Worm (Caenorhabditis elegans): Measurements from ENCODE around the gene pezo-1.

The pezo-1 gene

DNA sequence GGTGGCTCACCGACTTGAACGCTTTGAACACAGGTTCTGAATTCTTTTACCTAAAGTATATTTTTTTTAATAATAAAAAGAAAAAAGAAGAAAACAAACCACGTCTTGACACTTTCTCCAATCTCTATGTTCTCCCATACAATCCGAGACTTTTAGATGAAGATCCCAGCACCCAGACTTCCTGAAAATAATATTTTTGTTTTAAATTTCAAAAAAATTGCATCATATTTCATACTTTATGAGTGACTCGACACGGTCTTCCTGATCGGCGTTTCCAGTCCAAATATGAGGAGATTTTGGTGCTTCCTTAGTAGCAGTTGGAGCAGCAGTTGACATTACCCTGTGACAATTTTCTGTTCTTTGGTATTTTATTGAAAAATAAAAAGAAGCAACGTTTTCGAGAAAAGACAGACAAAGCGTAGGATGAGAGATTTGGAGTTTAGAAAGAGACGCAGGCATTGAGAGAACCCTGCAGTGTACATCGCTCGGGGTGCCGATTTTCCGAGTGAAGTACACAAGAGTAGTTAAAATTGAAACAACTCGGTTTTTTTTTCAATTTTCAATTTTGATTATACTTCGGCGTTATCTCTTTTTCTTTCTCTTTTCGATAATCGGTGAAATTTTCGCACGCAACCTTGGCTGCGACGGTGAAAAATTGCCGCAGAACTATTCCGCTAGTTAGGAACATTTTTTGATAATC is 30.6 kb downstream of the pezo-1 start, which contains the start of the genes coa-4 and T20D3.14 (continued):
- TF ChIP-seq dmd-6 (GFP tag; IDR thresholded peaks at IDR 0.05) (peak; percentile 75), ceh-44 (GFP tag; IDR thresholded peaks at IDR 0.05) (no peak), Y105C5A.15 (GFP tag; IDR thresholded peaks at IDR 0.05) (no peak), D1046.2 (GFP tag; IDR thresholded peaks at IDR 0.05) (no peak), zfp-3 (GFP tag; conservative IDR thresholded peaks at IDR 0.05) (no peak), ceh-28 (tag; optimal IDR thresholded peaks at IDR 0.05) (no peak), nhr-28 (tag; optimal IDR thresholded peaks at IDR 0.05) (peak; percentile 27), mxl-3 (GFP tag; optimal IDR thresholded peaks at IDR 0.05) (no peak), dve-1 (tag; optimal IDR thresholded peaks at IDR 0.05; ENCODE audit: insufficient read depth) (peak; percentile 69), hmg-1.1 (GFP tag; IDR thresholded peaks at IDR 0.05) (0 out of 2 replicates have a peak, but pooled peaks have one; percentile 40), lin-1 (GFP tag; IDR thresholded peaks at IDR 0.05) (peak; percentile 49; the same call in 1 of the 2 replicates), dpl-1 (GFP tag; optimal IDR thresholded peaks at IDR 0.05) (peak; percentile 35), nhr-48 (tag; optimal IDR thresholded peaks at IDR 0.05) (no peak), spr-1 (tag; optimal IDR thresholded peaks at IDR 0.05) (no peak), ces-1 (GFP tag; optimal IDR thresholded peaks at IDR 0.05) (no peak), daf-16 (GFP tag; optimal IDR thresholded peaks at IDR 0.05) (no peak), daf-16 (tag; optimal IDR thresholded peaks at IDR 0.05) (peak; percentile 64), nhr-42 (GFP tag; IDR thresholded peaks at IDR 0.05) (no peak), lin-15B (tag; optimal IDR thresholded peaks at IDR 0.05) (no peak), nhr-11 (tag; optimal IDR thresholded peaks at IDR 0.05) (no peak), nhr-111 (GFP tag; optimal IDR thresholded peaks at IDR 0.05) (no peak), lim-7 (GFP tag; IDR thresholded peaks at IDR 0.05) (no peak), pha-4 (GFP tag; IDR thresholded peaks at IDR 0.05) (no peak), pha-4 (tag; optimal IDR thresholded peaks at IDR 0.05) (peak; percentile 40), madf-9 (GFP tag; conservative IDR thresholded peaks at IDR 0.05) (no peak), ceh-20 (GFP tag; IDR thresholded peaks at IDR 0.05) (0 out of 2 replicates have a peak, but pooled peaks have one; percentile 8), aly-2 (tag; optimal IDR thresholded peaks at IDR 0.05) (no peak), skn-1 (tag; optimal IDR thresholded peaks at IDR 0.05) (no peak), snpc-4 (tag; optimal IDR thresholded peaks at IDR 0.05) (no peak), ZK546.5 (tag; optimal IDR thresholded peaks at IDR 0.05) (no peak), nhr-76 (tag; optimal IDR thresholded peaks at IDR 0.05) (no peak), dmd-8 (GFP tag; IDR thresholded peaks at IDR 0.05) (no peak), Y5F2A.4 (GFP tag; optimal IDR thresholded peaks at IDR 0.05) (no peak), zfp-2 (tag; optimal IDR thresholded peaks at IDR 0.05) (no peak), T26A8.4 (GFP tag; IDR thresholded peaks at IDR 0.05) (no peak), hif-1 (tag; optimal IDR thresholded peaks at IDR 0.05) (no peak), F37D6.2 (tag; optimal IDR thresholded peaks at IDR 0.05) (no peak), lsy-2 (tag; optimal IDR thresholded peaks at IDR 0.05) (peak in 1 of 2 experiments; percentile 57), gei-8 (GFP tag; optimal IDR thresholded peaks at IDR 0.05) (no peak), daf-19 (GFP tag; conservative IDR thresholded peaks at IDR 0.05) (no peak), hlh-11 (tag; optimal IDR thresholded peaks at IDR 0.05) (peak; percentile 64), pqm-1 (tag; optimal IDR thresholded peaks at IDR 0.05) (peak; percentile 24), Y75B8A.6 (GFP tag; IDR thresholded peaks at IDR 0.05) (no peak), mes-2 (tag; optimal IDR thresholded peaks at IDR 0.05; ENCODE audit: poor library complexity, severe bottlenecking) (peak; percentile 56), hlh-30 (tag; optimal IDR thresholded peaks at IDR 0.05; ENCODE audit: insufficient read depth) (peak; percentile 57)

Data from whole organism, L4 larva.